Worm (Caenorhabditis elegans) whole organism, midembryonic: Measurements from ENCODE around the gene srbc-37.

Experiments
- T22C8.4 ChIP-seq: fragments of 200-800 bp; sonication (Bioruptor generic); IDR thresholded peaks from 2 replicates; pipeline ENCODE4 v1.3.6; 2022; ENCODE audit warnings: missing genetic modification characterization, missing compliant biosample characterization
- ref-1 ChIP-seq: fragments of 200-800 bp; sonication (Bioruptor generic); conservative IDR thresholded peaks from 2 replicates; pipeline ENCODE4 v1.3.6; 2022; ENCODE audit warnings: missing genetic modification reagents, missing genetic modification characterization, missing compliant biosample characterization
- ztf-29 ChIP-seq: fragments of 200-800 bp; sonication (Bioruptor generic); IDR thresholded peaks from 2 replicates; pipeline ENCODE4 v1.3.6; 2022; ENCODE audit warnings: missing genetic modification reagents, missing genetic modification characterization, missing compliant biosample characterization

- TF ChIP-seq T22C8.4 (GFP tag; lab: Robert Waterston, UW) (no peak), ref-1 (no peak), ztf-29 (GFP tag; lab: Robert Waterston, UW) (no peak)
Measured at ce11 chrV:694625-695024, 7.7 kb upstream of the srbc-37 start, which contains the start of gene srj-53.
